Fruit fly (Drosophila melanogaster) whole organism, pupa: Measurements from ENCODE around the gene TwdlB.

Experiments used
- CG10348 ChIP-seq: fragments of 200-800 bp; sonication (Bioruptor generic); IDR thresholded peaks from 2 replicates; pipeline ENCODE4 v1.3.6; 2022; ENCODE audit warnings: missing biosample characterization, missing genetic modification characterization
- CG12605 ChIP-seq: fragments of 200-800 bp; sonication (Bioruptor generic); IDR thresholded peaks from 2 replicates; pipeline ENCODE4 v1.3.6; 2022; ENCODE audit warnings: missing biosample characterization, missing genetic modification characterization
- CG14655 ChIP-seq: fragments of 200-800 bp; sonication (Bioruptor generic); optimal IDR thresholded peaks from 3 replicates; lab custom pipeline; 2017; ENCODE audit warnings: mild to moderate bottlenecking, missing biosample characterization, missing genetic modification reagents, missing genetic modification characterization
- CG15710 ChIP-seq: fragments of 200-800 bp; sonication (Bioruptor generic); optimal IDR thresholded peaks from 2 replicates; lab custom pipeline; 2018; ENCODE audit warnings: missing biosample characterization, mild to moderate bottlenecking, missing genetic modification characterization, moderate library complexity
- CG32121 ChIP-seq: fragments of 200-800 bp; sonication (Bioruptor generic); IDR thresholded peaks from 2 replicates; pipeline ENCODE4 v1.3.6; 2022; ENCODE audit warnings: missing biosample characterization, missing genetic modification characterization
- CG9948 ChIP-seq: fragments of 200-800 bp; sonication (Bioruptor generic); optimal IDR thresholded peaks from 2 replicates; lab custom pipeline; 2018; ENCODE audit warnings: missing biosample characterization, mild to moderate bottlenecking, missing genetic modification characterization, moderate library complexity
- D1 ChIP-seq: fragments of 200-800 bp; sonication (Bioruptor generic); optimal IDR thresholded peaks from 2 replicates; lab custom pipeline; 2018; ENCODE audit warnings: missing biosample characterization, mild to moderate bottlenecking, missing genetic modification characterization, moderate library complexity
- fd96Ca ChIP-seq: fragments of 200-800 bp; sonication (Bioruptor generic); IDR thresholded peaks from 3 replicates; pipeline ENCODE4 v1.3.6; 2022; ENCODE audit warnings: missing biosample characterization, missing genetic modification characterization
- rn ChIP-seq: fragments of 200-800 bp; sonication (Bioruptor generic); IDR thresholded peaks from 2 replicates; pipeline ENCODE4 v1.3.6; 2022; ENCODE audit warnings: missing biosample characterization, missing genetic modification characterization

- TF ChIP-seq CG12605 (GFP tag; lab: Robert Waterston, UW), result no peak
- TF ChIP-seq CG14655 (GFP tag; lab: Kevin White, UChicago), result no peak
- TF ChIP-seq rn (GFP tag; lab: Robert Waterston, UW), result no peak
- no peak for TF ChIP-seq CG10348
- TF ChIP-seq D1 (tag; lab: Kevin White, UChicago), result no peak
- no peak for TF ChIP-seq fd96Ca
- TF ChIP-seq CG32121, result no peak
- TF ChIP-seq CG9948, result no peak
- TF ChIP-seq CG15710 (tag; lab: Kevin White, UChicago), result no peak
Observed at dm6 chr3R:26628624-26629023, 5.3 kb upstream of the TwdlB start, which contains the start of gene TwdlK.
